Fruit fly (Drosophila melanogaster): ENCODE data around the gene CCKLR-17D3.

dm6 chrX:18812111-18812510 lies 38.3 kb upstream of the CCKLR-17D3 start:
- TF ChIP-seq CG8478 (optimal IDR thresholded peaks at IDR 0.05) (no peak), CTCF (optimal IDR thresholded peaks at IDR 0.05) (no peak)
